Fruit fly (Drosophila melanogaster) whole organism, embryonic: Measurements from ENCODE around the gene Rpp30.

ENCODE experiments used
- Abd-B ChIP-seq: fragments of 200-800 bp; sonication (Bioruptor generic); optimal IDR thresholded peaks from 2 replicates; lab custom pipeline; 2018; ENCODE audit warnings: missing biosample characterization, mild to moderate bottlenecking, missing genetic modification characterization, moderate library complexity
- B-H1 ChIP-seq: fragments of 200-800 bp; sonication (Bioruptor generic); IDR thresholded peaks from 3 replicates; pipeline ENCODE4 v1.3.6; 2022; ENCODE audit warnings: missing biosample characterization, missing genetic modification characterization
- CG10565 ChIP-seq: fragments of 200-800 bp; sonication (Bioruptor generic); optimal IDR thresholded peaks from 3 replicates; lab custom pipeline; 2016; ENCODE audit warnings: missing biosample characterization, mild to moderate bottlenecking, missing genetic modification characterization
- CG10959 ChIP-seq: fragments of 200-800 bp; sonication (Bioruptor generic); IDR thresholded peaks from 2 replicates; pipeline ENCODE4 v1.3.6; 2022; ENCODE audit warnings: missing biosample characterization, missing genetic modification characterization
- CG10979 ChIP-seq: fragments of 200-800 bp; sonication (Bioruptor generic); optimal IDR thresholded peaks from 2 replicates; lab custom pipeline; 2018; ENCODE audit warnings: missing biosample characterization, mild to moderate bottlenecking, missing genetic modification characterization, moderate library complexity
- CG11247 ChIP-seq: fragments of 200-800 bp; sonication (Bioruptor generic); IDR thresholded peaks from 2 replicates; pipeline ENCODE4 v1.3.6; 2022; ENCODE audit warnings: missing biosample characterization, missing genetic modification characterization
- CG12659 ChIP-seq: fragments of 200-800 bp; sonication (Bioruptor generic); optimal IDR thresholded peaks from 3 replicates; lab custom pipeline; 2017; ENCODE audit warnings: mild to moderate bottlenecking, missing biosample characterization, missing genetic modification reagents, missing genetic modification characterization
- CG13123 ChIP-seq: fragments of 200-800 bp; sonication (Bioruptor generic); optimal IDR thresholded peaks from 2 replicates; lab custom pipeline; 2016; ENCODE audit warnings: missing biosample characterization, missing genetic modification characterization
- CG13296 ChIP-seq: fragments of 200-800 bp; sonication (Bioruptor generic); optimal IDR thresholded peaks from 3 replicates; lab custom pipeline; 2018; ENCODE audit warnings: missing biosample characterization, mild to moderate bottlenecking, missing genetic modification characterization
- CG14014 ChIP-seq: fragments of 200-800 bp; sonication (Bioruptor generic); IDR thresholded peaks from 2 replicates; pipeline ENCODE4 v1.3.6; 2022; ENCODE audit warnings: missing biosample characterization, missing genetic modification characterization
- CG15601 ChIP-seq: fragments of 200-800 bp; sonication (Bioruptor generic); optimal IDR thresholded peaks from 3 replicates; lab custom pipeline; 2019; ENCODE audit warnings: missing biosample characterization, mild to moderate bottlenecking, missing genetic modification characterization, moderate library complexity
- CG1603 ChIP-seq: fragments of 200-800 bp; sonication (Bioruptor generic); optimal IDR thresholded peaks from 2 replicates; lab custom pipeline; 2019; ENCODE audit warnings: missing biosample characterization, mild to moderate bottlenecking, missing genetic modification characterization, moderate library complexity
- CG16779 ChIP-seq: fragments of 200-800 bp; sonication (Bioruptor generic); IDR thresholded peaks from 2 replicates; pipeline ENCODE4 v1.3.6; 2022; ENCODE audit warnings: missing biosample characterization, missing genetic modification characterization
- CG17829 ChIP-seq: fragments of 200-800 bp; optimal IDR thresholded peaks from 2 replicates; lab custom pipeline; 2019; ENCODE audit warnings: missing biosample characterization, mild to moderate bottlenecking, missing genetic modification characterization, moderate library complexity
- CG30020 ChIP-seq: fragments of 200-800 bp; optimal IDR thresholded peaks from 2 replicates; lab custom pipeline; 2019; ENCODE audit warnings: missing biosample characterization, mild to moderate bottlenecking, missing genetic modification characterization, moderate library complexity
- CG4730 ChIP-seq: fragments of 200-800 bp; sonication (Bioruptor generic); IDR thresholded peaks from 2 replicates; pipeline ENCODE4 v1.3.6; 2022; ENCODE audit warnings: missing biosample characterization, missing genetic modification characterization
- CG4820 ChIP-seq: fragments of 200-800 bp; sonication (Bioruptor generic); optimal IDR thresholded peaks from 3 replicates; lab custom pipeline; 2016; ENCODE audit warnings: missing biosample characterization, missing genetic modification characterization
- CG7745 ChIP-seq: fragments of 200-800 bp; sonication (Bioruptor generic); optimal IDR thresholded peaks from 2 replicates; lab custom pipeline; 2018; ENCODE audit warnings: missing biosample characterization, mild to moderate bottlenecking, missing genetic modification characterization, moderate library complexity
- CG7963 ChIP-seq: fragments of 200-800 bp; sonication (Bioruptor generic); IDR thresholded peaks from 3 replicates; pipeline ENCODE4 v1.3.6; 2022; ENCODE audit warnings: missing biosample characterization, missing genetic modification characterization; ENCODE audit not compliant: partially characterized antibody
- CG9215 ChIP-seq: fragments of 200-800 bp; sonication (Bioruptor generic); IDR thresholded peaks from 2 replicates; pipeline ENCODE4 v1.3.6; 2022; ENCODE audit warnings: missing biosample characterization, missing genetic modification characterization
- Camta ChIP-seq: fragments of 200-800 bp; sonication (Bioruptor generic); optimal IDR thresholded peaks from 2 replicates; lab custom pipeline; 2016; ENCODE audit warnings: missing biosample characterization, missing genetic modification characterization
- Eip74EF ChIP-seq, 2 experiments: fragments of 200-800 bp in 1 of 2; fragments of >200 bp in 1 of 2; sonication (Bioruptor generic) in 1 of 2; optimal IDR thresholded peaks; 2 replicates each; lab custom pipeline; 2017 to 2019; ENCODE audit warnings: missing biosample characterization in 2 of 2, missing genetic modification characterization in 2 of 2, mild to moderate bottlenecking in 1 of 2, moderate library complexity in 1 of 2
- HmgD ChIP-seq: fragments of 200-800 bp; sonication (Bioruptor generic); optimal IDR thresholded peaks from 3 replicates; lab custom pipeline; 2016; ENCODE audit warnings: missing biosample characterization, missing genetic modification characterization
- Hr51 ChIP-seq, 2 experiments: fragments of 200-800 bp; sonication (Bioruptor generic); optimal IDR thresholded peaks; 2 replicates in 1 of 2; 3 replicates in 1 of 2; lab custom pipeline; 2016 to 2018; ENCODE audit warnings: missing biosample characterization in 2 of 2, missing genetic modification characterization in 2 of 2, mild to moderate bottlenecking in 1 of 2, moderate library complexity in 1 of 2
- Myb ChIP-seq: fragments of 200-800 bp; sonication (Bioruptor generic); optimal IDR thresholded peaks from 2 replicates; lab custom pipeline; 2016; ENCODE audit warnings: missing biosample characterization, missing genetic modification characterization
- Optix ChIP-seq: fragments of 200-800 bp; sonication (Bioruptor generic); IDR thresholded peaks from 3 replicates; pipeline ENCODE4 v1.3.6; 2022; ENCODE audit warnings: missing biosample characterization, missing genetic modification characterization
- Pdp1 ChIP-seq, 2 experiments: fragments of 200-800 bp; sonication (Bioruptor generic); optimal IDR thresholded peaks; 3 replicates each; lab custom pipeline; 2016; ENCODE audit warnings: missing biosample characterization in 2 of 2, missing genetic modification characterization in 2 of 2, mild to moderate bottlenecking in 1 of 2, moderate library complexity in 1 of 2
- Sry-δ ChIP-seq: fragments of 200-800 bp; sonication (Bioruptor generic); optimal IDR thresholded peaks from 2 replicates; lab custom pipeline; 2016; ENCODE audit warnings: missing biosample characterization, missing genetic modification characterization
- Stat92E ChIP-seq, 3 experiments: fragments of >200 bp in 2 of 3; fragments of 200-800 bp in 1 of 3; sonication (Bioruptor generic) in 1 of 3; optimal IDR thresholded peaks; 2 replicates each; lab custom pipeline; 2017 to 2019; ENCODE audit warnings: missing biosample characterization in 3 of 3, missing genetic modification characterization in 3 of 3, mild to moderate bottlenecking in 1 of 3, moderate library complexity in 1 of 3
- az2 ChIP-seq: fragments of 200-800 bp; sonication (Bioruptor generic); optimal IDR thresholded peaks from 3 replicates; lab custom pipeline; 2016; ENCODE audit warnings: missing biosample characterization, missing genetic modification characterization
- bbx ChIP-seq: fragments of 200-800 bp; sonication (Bioruptor generic); IDR thresholded peaks from 2 replicates; pipeline ENCODE4 v1.3.6; 2022; ENCODE audit warnings: missing biosample characterization, missing genetic modification characterization; ENCODE audit not compliant: partially characterized antibody
- bsh ChIP-seq, 2 experiments: fragments of 200-800 bp; sonication (Bioruptor generic); optimal IDR thresholded peaks; 2 replicates each; lab custom pipeline; 2017 to 2018; ENCODE audit warnings: mild to moderate bottlenecking in 2 of 2, missing biosample characterization in 2 of 2, missing genetic modification characterization in 2 of 2, moderate library complexity in 1 of 2
- cas ChIP-seq: fragments of 200-800 bp; sonication (Bioruptor generic); IDR thresholded peaks from 2 replicates; pipeline ENCODE4 v1.3.6; 2022; ENCODE audit warnings: missing biosample characterization, missing genetic modification characterization
- ewg ChIP-seq: fragments of 200-800 bp; sonication (Bioruptor generic); optimal IDR thresholded peaks from 3 replicates; lab custom pipeline; 2017; ENCODE audit warnings: mild to moderate bottlenecking, missing biosample characterization, missing genetic modification reagents, missing genetic modification characterization
- fd64A ChIP-seq: fragments of 200-800 bp; sonication (Bioruptor generic); optimal IDR thresholded peaks from 3 replicates; lab custom pipeline; 2018; ENCODE audit warnings: missing biosample characterization, mild to moderate bottlenecking, missing genetic modification characterization
- fd96Cb ChIP-seq: fragments of 200-800 bp; sonication (Bioruptor generic); optimal IDR thresholded peaks from 2 replicates; lab custom pipeline; 2018; ENCODE audit warnings: missing biosample characterization, mild to moderate bottlenecking, missing genetic modification characterization, moderate library complexity
- gcm ChIP-seq: fragments of 200-800 bp; sonication (Bioruptor generic); optimal IDR thresholded peaks from 2 replicates; lab custom pipeline; 2019; ENCODE audit warnings: missing biosample characterization, mild to moderate bottlenecking, missing genetic modification characterization, moderate library complexity
- h ChIP-seq: fragments of >200 bp; optimal IDR thresholded peaks from 2 replicates; lab custom pipeline; 2017
- hkb ChIP-seq, 2 experiments: fragments of 200-800 bp in 1 of 2; fragments of >200 bp in 1 of 2; sonication (Bioruptor generic) in 1 of 2; IDR thresholded peaks in 1 of 2; optimal IDR thresholded peaks in 1 of 2; 2 replicates each; pipeline versions ENCODE4 v1.3.6 to Lab custom; 2017 to 2022; ENCODE audit warnings: missing biosample characterization in 1 of 2, missing genetic modification characterization in 1 of 2
- hth ChIP-seq: fragments of >200 bp; optimal IDR thresholded peaks from 2 replicates; lab custom pipeline; 2017; ENCODE audit warnings: inconsistent platforms
- klu ChIP-seq: fragments of 200-800 bp; sonication (Bioruptor generic); IDR thresholded peaks from 2 replicates; pipeline ENCODE4 v1.3.6; 2022; ENCODE audit warnings: missing biosample characterization, missing genetic modification characterization
- lola ChIP-seq, 3 experiments: fragments of >200 bp in 2 of 3; fragments of 200-800 bp in 1 of 3; sonication (Bioruptor generic) in 1 of 3; optimal IDR thresholded peaks; 2 replicates each; lab custom pipeline; 2017 to 2019; ENCODE audit warnings: missing biosample characterization in 3 of 3, missing genetic modification characterization in 3 of 3, mild to moderate bottlenecking in 1 of 3, moderate library complexity in 1 of 3
- otp ChIP-seq: fragments of 200-800 bp; sonication (Bioruptor generic); IDR thresholded peaks from 3 replicates; pipeline ENCODE4, ENCODE4 v1.3.6; 2022; ENCODE audit warnings: missing biosample characterization, missing genetic modification characterization
- pnt ChIP-seq: fragments of 200-800 bp; sonication (Bioruptor generic); optimal IDR thresholded peaks from 3 replicates; lab custom pipeline; 2016; ENCODE audit warnings: missing biosample characterization, missing genetic modification characterization
- repo ChIP-seq: fragments of 200-800 bp; sonication (Bioruptor generic); optimal IDR thresholded peaks from 2 replicates; lab custom pipeline; 2016; ENCODE audit warnings: missing biosample characterization, missing genetic modification characterization
- rib ChIP-seq: fragments of 200-800 bp; sonication (Bioruptor generic); IDR thresholded peaks from 2 replicates; pipeline ENCODE4 v1.3.6; 2022; ENCODE audit warnings: missing biosample characterization, missing genetic modification characterization
- sima ChIP-seq: fragments of 200-800 bp; sonication (Bioruptor generic); optimal IDR thresholded peaks from 2 replicates; lab custom pipeline; 2016; ENCODE audit warnings: missing biosample characterization, missing genetic modification characterization
- vvl ChIP-seq: fragments of 200-800 bp; sonication (Bioruptor generic); IDR thresholded peaks from 2 replicates; pipeline ENCODE4 v1.3.6; 2022; ENCODE audit warnings: missing biosample characterization, missing genetic modification characterization
- zen ChIP-seq: fragments of 200-800 bp; sonication (Bioruptor generic); optimal IDR thresholded peaks from 3 replicates; lab custom pipeline; 2018; ENCODE audit warnings: missing biosample characterization, mild to moderate bottlenecking, missing genetic modification characterization, moderate library complexity
- zfh1 ChIP-seq: fragments of 200-800 bp; sonication (Bioruptor generic); IDR thresholded peaks from 3 replicates; pipeline ENCODE4 v1.3.6; 2022; ENCODE audit warnings: missing biosample characterization, missing genetic modification characterization

Gene Rpp30

DNA sequence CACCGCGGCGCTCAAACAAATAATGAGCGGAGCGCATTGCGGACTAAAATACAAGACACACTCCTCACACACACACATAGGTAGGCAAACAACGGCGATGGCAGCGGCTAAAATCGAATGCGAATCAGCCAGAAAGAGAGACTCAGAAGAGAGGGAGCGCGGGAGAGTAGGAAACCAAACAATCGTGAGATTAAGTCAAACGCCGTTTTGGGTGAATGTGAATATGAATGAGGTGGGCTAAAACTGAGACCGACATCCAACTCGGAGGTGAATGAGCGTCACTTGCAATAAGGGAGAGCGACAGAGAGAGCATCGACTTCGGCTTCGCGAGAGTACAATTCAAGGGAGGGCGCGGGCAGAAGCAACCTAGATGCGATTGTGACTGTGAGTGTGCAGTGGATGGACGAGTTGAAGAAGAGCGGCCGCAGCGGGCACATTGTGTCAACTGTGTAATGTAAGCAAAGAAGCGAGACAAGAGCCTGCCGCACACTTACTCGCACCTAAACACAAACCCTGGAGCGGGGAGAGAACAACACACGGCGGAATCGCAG is 30.2 kb downstream of the Rpp30 start (continued):
- TF ChIP-seq gcm (GFP tag; lab: Kevin White, UChicago) (no peak), CG10959 (GFP tag; lab: Robert Waterston, UW) (no peak), CG12659 (GFP tag; lab: Kevin White, UChicago) (no peak), CG1603 (no peak), az2 (GFP tag; lab: Kevin White, UChicago) (no peak), Pdp1 (GFP tag; optimal IDR thresholded peaks at IDR 0.05; lab: Kevin White, UChicago) (peak in 1 of 2 experiments; percentile 9), CG7745 (tag; lab: Kevin White, UChicago) (no peak), cas (GFP tag; lab: Robert Waterston, UW) (no peak), sima (GFP tag; lab: Kevin White, UChicago) (no peak), Sry-δ (GFP tag; lab: Kevin White, UChicago) (no peak), klu (no peak), CG17829 (peak; percentile 17), CG10565 (no peak), Myb (GFP tag; lab: Kevin White, UChicago) (no peak), fd96Cb (tag; lab: Kevin White, UChicago) (no peak), otp (GFP tag; lab: Robert Waterston, UW) (no peak; the same call in 2 of the 3 replicates), CG9215 (GFP tag; lab: Robert Waterston, UW) (no peak), Optix (no peak), CG15601 (peak; percentile 18), rib (GFP tag; lab: Robert Waterston, UW) (no peak), CG13296 (GFP tag; lab: Kevin White, UChicago) (peak; percentile 12), ewg (GFP tag; lab: Kevin White, UChicago) (no peak), pnt (peak; percentile 31), Abd-B (no peak), CG11247 (GFP tag; lab: Robert Waterston, UW) (no peak), Stat92E (GFP tag; optimal IDR thresholded peaks at IDR 0.05; lab: Kevin White, UChicago) (no peak), hth (no peak), CG16779 (no peak), CG13123 (GFP tag; lab: Kevin White, UChicago) (no peak), Camta (GFP tag; lab: Kevin White, UChicago) (peak; percentile 0), B-H1 (GFP tag; lab: Robert Waterston, UW) (no peak), CG30020 (tag; lab: Kevin White, UChicago) (no peak), bsh (GFP tag; optimal IDR thresholded peaks at IDR 0.05; lab: Kevin White, UChicago) (no peak), CG10979 (tag; lab: Kevin White, UChicago) (no peak), h (no peak), vvl (GFP tag; lab: Robert Waterston, UW) (peak; percentile 78; the same call in 1 of the 2 replicates), HmgD (no peak), CG4730 (GFP tag; lab: Robert Waterston, UW) (no peak), CG14014 (GFP tag; lab: Robert Waterston, UW) (no peak), repo (GFP tag; lab: Kevin White, UChicago) (peak; percentile 43), fd64A (GFP tag; lab: Kevin White, UChicago) (no peak), zen (peak; percentile 42), hkb (optimal IDR thresholded peaks at IDR 0.05; lab: Kevin White, UChicago) (no peak), hkb (GFP tag; IDR thresholded peaks at IDR 0.05; lab: Robert Waterston, UW) (no peak), bbx (peak; percentile 29; the same call in 1 of the 2 replicates), Eip74EF (GFP tag; optimal IDR thresholded peaks at IDR 0.05; lab: Kevin White, UChicago) (peak in 1 of 2 experiments; percentile 56), lola (GFP tag; optimal IDR thresholded peaks at IDR 0.05; lab: Kevin White, UChicago) (no peak), zfh1 (GFP tag; lab: Robert Waterston, UW) (no peak), Hr51 (GFP tag; optimal IDR thresholded peaks at IDR 0.05; lab: Kevin White, UChicago) (peak in 1 of 2 experiments; percentile 2), CG7963 (GFP tag; lab: Robert Waterston, UW) (no peak), CG4820 (GFP tag; lab: Kevin White, UChicago) (no peak)
